Worm (Caenorhabditis elegans): ENCODE measurements around the gene F13D11.3.

Gene F13D11.3

DNA sequence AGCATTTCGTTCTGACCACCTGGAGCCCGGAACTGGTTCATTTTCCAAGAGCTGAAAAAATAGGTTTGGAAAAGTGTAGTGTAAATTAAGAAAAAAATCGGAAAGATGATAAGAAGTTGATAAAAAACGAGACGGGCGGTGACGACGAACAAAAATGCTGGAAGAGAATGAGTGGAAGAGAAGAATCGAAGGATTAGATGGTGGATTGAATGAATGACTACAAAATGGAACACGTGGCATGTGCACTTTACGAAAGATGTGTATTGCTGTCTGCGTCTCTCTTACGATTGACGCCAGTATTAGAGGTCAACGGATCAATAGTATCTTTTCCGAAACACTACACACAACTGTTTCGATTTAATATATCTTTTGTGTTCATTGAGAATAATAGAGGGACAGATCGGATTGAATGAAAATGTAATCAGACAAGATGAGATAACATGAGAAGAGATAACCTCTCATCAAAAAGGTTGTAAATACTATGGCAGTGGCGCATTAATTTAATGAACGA, 25.0 kb downstream of the F13D11.3 start, which contains the start of gene sft-4:
sft-4 (minus strand) TSS at position 51 of the 511 bp plus-strand sequence.
- TF ChIP-seq nfyb-1 (GFP tag; IDR thresholded peaks at IDR 0.05) (no peak), ztf-18 (tag; optimal IDR thresholded peaks at IDR 0.05) (peak; percentile 32), fkh-3 (tag; optimal IDR thresholded peaks at IDR 0.05) (no peak), let-607 (tag; optimal IDR thresholded peaks at IDR 0.05) (peak; percentile 88 to 91), nhr-80 (tag; optimal IDR thresholded peaks at IDR 0.05) (peak; percentile 58), Y95B8A.8 (GFP tag; IDR thresholded peaks at IDR 0.05) (no peak), ztf-22 (GFP tag; optimal IDR thresholded peaks at IDR 0.05) (no peak), ztf-26 (tag; optimal IDR thresholded peaks at IDR 0.05) (no peak), Y53G8AR.9 (GFP tag; conservative IDR thresholded peaks at IDR 0.05) (no peak), ztf-3 (GFP tag; optimal IDR thresholded peaks at IDR 0.05) (no peak), zfh-2 (GFP tag; conservative IDR thresholded peaks at IDR 0.05) (no peak), hmg-20 (GFP tag; IDR thresholded peaks at IDR 0.05) (no peak), unc-62 (GFP tag; optimal IDR thresholded peaks at IDR 0.05) (no peak), sptf-2 (GFP tag; optimal IDR thresholded peaks at IDR 0.05) (no peak), hmg-1.2 (GFP tag; IDR thresholded peaks at IDR 0.05) (peak; percentile 23; the same call in 1 of the 2 replicates), cebp-2 (GFP tag; IDR thresholded peaks at IDR 0.05) (no peak), C17E4.6 (GFP tag; IDR thresholded peaks at IDR 0.05) (no peak), tbp1 (GFP tag; optimal IDR thresholded peaks at IDR 0.05) (no peak), snpc-1.3 (tag; optimal IDR thresholded peaks at IDR 0.05; ENCODE audit: insufficient read depth) (no peak)

- TF ChIP-seq nhr-80 (tag; optimal IDR thresholded peaks at IDR 0.05) = peak; percentile 48
- TF ChIP-seq lsl-1 (GFP tag; optimal IDR thresholded peaks at IDR 0.05) = no peak
- no peak for TF ChIP-seq ccch-3 (GFP tag; optimal IDR thresholded peaks at IDR 0.05)
- TF ChIP-seq rpc-1 (optimal IDR thresholded peaks at IDR 0.05) = no peak
- no peak for TF ChIP-seq rpc-1 (tag; optimal IDR thresholded peaks at IDR 0.05)
- no peak for TF ChIP-seq nfya-2 (GFP tag; IDR thresholded peaks at IDR 0.05)
- TF ChIP-seq K11D2.4 (GFP tag; IDR thresholded peaks at IDR 0.05) = peak; percentile 78; the same call in 1 of the 2 replicates
- no peak for TF ChIP-seq lsy-27 (tag; optimal IDR thresholded peaks at IDR 0.05; ENCODE audit: borderline replicate concordance, insufficient read depth)
- no peak for TF ChIP-seq mes-4 (tag; optimal IDR thresholded peaks at IDR 0.05)
- no peak for TF ChIP-seq F57C9.4 (tag; optimal IDR thresholded peaks at IDR 0.05)
- TF ChIP-seq somi-1 (GFP tag; optimal IDR thresholded peaks at IDR 0.05) = no peak
- peak; percentile 2 for TF ChIP-seq dpl-1 (GFP tag; optimal IDR thresholded peaks at IDR 0.05)
- peak; percentile 79 for TF ChIP-seq zfh-2 (GFP tag; conservative IDR thresholded peaks at IDR 0.05)
- TF ChIP-seq ceh-40 (GFP tag; IDR thresholded peaks at IDR 0.05) = no peak
- TF ChIP-seq nfyb-1 (GFP tag; IDR thresholded peaks at IDR 0.05) = no peak
- no peak for TF ChIP-seq ztf-26 (tag; optimal IDR thresholded peaks at IDR 0.05)
- TF ChIP-seq ztf-18 (tag; optimal IDR thresholded peaks at IDR 0.05) = peak; percentile 91
- TF ChIP-seq ceh-79 (tag; optimal IDR thresholded peaks at IDR 0.05) = no peak
- no peak for TF ChIP-seq him-1 (tag; optimal IDR thresholded peaks at IDR 0.05)
- TF ChIP-seq fkh-3 (tag; optimal IDR thresholded peaks at IDR 0.05) = no peak
- TF ChIP-seq let-607 (tag; optimal IDR thresholded peaks at IDR 0.05) = peak; percentile 49 to 67
- no peak for TF ChIP-seq hlh-12 (tag; optimal IDR thresholded peaks at IDR 0.05)
- no peak for TF ChIP-seq hmg-20 (GFP tag; IDR thresholded peaks at IDR 0.05)
- TF ChIP-seq Y53F4B.3 (GFP tag; IDR thresholded peaks at IDR 0.05) = no peak
- TF ChIP-seq ceh-27 (GFP tag; optimal IDR thresholded peaks at IDR 0.05) = peak; percentile 22
- no peak for TF ChIP-seq Y79H2A.3 (GFP tag; conservative IDR thresholded peaks at IDR 0.05)
- TF ChIP-seq lin-54 (GFP tag; optimal IDR thresholded peaks at IDR 0.05) = peak; percentile 19
- no peak for TF ChIP-seq ztf-25 (GFP tag; IDR thresholded peaks at IDR 0.05)
- no peak for TF ChIP-seq unc-62 (GFP tag; optimal IDR thresholded peaks at IDR 0.05)
- no peak for TF ChIP-seq lin-26 (GFP tag; IDR thresholded peaks at IDR 0.05)
- no peak for TF ChIP-seq dpff-1 (tag; optimal IDR thresholded peaks at IDR 0.05)
- no peak for TF ChIP-seq Y67H2A.10 (GFP tag; conservative IDR thresholded peaks at IDR 0.05)
- no peak for TF ChIP-seq Y53G8AR.9 (GFP tag; conservative IDR thresholded peaks at IDR 0.05)
- no peak; the same call in 1 of the 2 replicates for TF ChIP-seq mcd-1 (GFP tag; IDR thresholded peaks at IDR 0.05)
- no peak for TF ChIP-seq ztf-3 (GFP tag; optimal IDR thresholded peaks at IDR 0.05)
- no peak for TF ChIP-seq ekl-4 (GFP tag; IDR thresholded peaks at IDR 0.05)
- no peak for TF ChIP-seq nfya-1 (tag; optimal IDR thresholded peaks at IDR 0.05; ENCODE audit: borderline replicate concordance, insufficient read depth)
- TF ChIP-seq nhr-27 (tag; optimal IDR thresholded peaks at IDR 0.05) = no peak
Observed at ce11 chrX:5775804-5776252, 29.9 kb downstream of the F13D11.3 start.

Measured in whole organism, young adult.